Worm (Caenorhabditis elegans): ENCODE data around the gene C17H12.3.
A peak's percentile ranks its signal among the peaks of the same experiment; 100 is the strongest.

C17H12.3 gene

DNA sequence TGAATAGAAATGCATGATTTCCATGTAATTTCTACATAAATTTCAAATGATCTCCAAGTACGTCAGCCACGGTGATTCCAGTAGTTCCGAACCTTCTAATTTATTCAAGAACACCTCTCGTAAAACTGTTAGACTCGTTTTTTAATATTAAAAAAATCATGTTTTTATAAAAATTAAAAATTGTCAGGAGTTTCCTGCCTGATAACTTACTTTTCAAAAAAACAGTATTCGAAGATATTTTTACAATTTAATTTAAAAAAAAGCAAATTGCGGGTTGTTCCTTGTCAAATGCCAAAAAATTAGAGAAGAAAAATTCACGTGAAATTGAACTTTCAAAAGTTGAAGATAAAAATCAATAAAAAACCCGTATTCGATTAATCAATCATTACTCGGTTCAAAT lies at the start of gene C17H12.3, which contains the start of gene C17H12.12:
C17H12.3 (minus strand) TSS at position 101 of the 400 bp plus-strand sequence.
C17H12.12 (plus strand) TSS at position 396 of the 400 bp plus-strand sequence.
- no peak for TF ChIP-seq saeg-2 (GFP tag; IDR thresholded peaks at IDR 0.05)
- no peak for TF ChIP-seq ama-1 (optimal IDR thresholded peaks at IDR 0.05)
- TF ChIP-seq lin-39 (tag; optimal IDR thresholded peaks at IDR 0.05): no peak
- no peak for TF ChIP-seq nhr-41 (GFP tag; IDR thresholded peaks at IDR 0.05)
- TF ChIP-seq R02D3.7 (tag; optimal IDR thresholded peaks at IDR 0.05): no peak
- no peak for TF ChIP-seq gei-8 (GFP tag; optimal IDR thresholded peaks at IDR 0.05)
- no peak for TF ChIP-seq Y48G9A.11 (GFP tag; IDR thresholded peaks at IDR 0.05)
- no peak for TF ChIP-seq ceh-44 (GFP tag; IDR thresholded peaks at IDR 0.05)
- no peak for TF ChIP-seq ceh-20 (GFP tag; IDR thresholded peaks at IDR 0.05)
- no peak for TF ChIP-seq unc-39 (tag; optimal IDR thresholded peaks at IDR 0.05)
- TF ChIP-seq pha-4 (GFP tag; IDR thresholded peaks at IDR 0.05): no peak
- TF ChIP-seq pha-4 (tag; optimal IDR thresholded peaks at IDR 0.05): no peak
- no peak for TF ChIP-seq spr-3 (GFP tag; optimal IDR thresholded peaks at IDR 0.05)
- TF ChIP-seq fos-1 (tag; optimal IDR thresholded peaks at IDR 0.05): no peak
- TF ChIP-seq nhr-10 (tag; optimal IDR thresholded peaks at IDR 0.05): no peak
- no peak for TF ChIP-seq zip-11 (GFP tag; IDR thresholded peaks at IDR 0.05)

DNA sequence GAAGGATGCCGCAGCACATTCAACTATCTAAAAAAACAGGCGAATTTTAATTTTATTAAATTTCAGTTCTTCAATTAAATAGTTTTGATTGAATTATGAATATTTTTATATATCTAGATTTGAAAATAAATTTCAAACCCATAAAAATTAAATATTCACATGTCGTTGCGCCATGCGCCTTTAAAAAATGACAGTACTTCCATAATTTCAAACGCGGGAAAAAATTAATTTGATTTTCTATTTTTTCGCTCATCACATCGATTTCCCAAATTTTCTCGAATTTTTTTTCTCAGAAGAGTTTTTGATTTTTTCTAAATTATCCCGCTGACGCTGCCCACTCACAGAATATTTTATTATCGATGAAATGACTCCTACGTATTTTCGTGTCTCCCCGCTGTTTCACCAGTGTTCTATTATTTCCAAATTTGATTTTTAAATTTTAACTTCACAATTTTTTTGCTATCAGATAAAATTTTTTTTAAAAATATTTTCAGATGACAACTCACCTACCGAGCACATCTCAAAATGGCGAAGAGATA lies 47.1 kb upstream of the C17H12.3 start, which contains the start of gene lip-1:
lip-1 (plus strand) TSS at position 489 of the 539 bp plus-strand sequence.
- TF ChIP-seq ctbp-1 (GFP tag; IDR thresholded peaks at IDR 0.05) (no peak), saeg-2 (GFP tag; IDR thresholded peaks at IDR 0.05) (no peak), nhr-6 (tag; optimal IDR thresholded peaks at IDR 0.05) (no peak), dmd-6 (GFP tag; IDR thresholded peaks at IDR 0.05) (no peak), zip-2 (tag; optimal IDR thresholded peaks at IDR 0.05) (no peak), snpc-1.2 (GFP tag; IDR thresholded peaks at IDR 0.05) (peak; percentile 68; the same call in 1 of the 2 replicates), mes-2 (tag; optimal IDR thresholded peaks at IDR 0.05; ENCODE audit: poor library complexity, severe bottlenecking) (no peak), unc-130 (GFP tag; optimal IDR thresholded peaks at IDR 0.05) (peak; percentile 25), lin-38 (GFP tag; IDR thresholded peaks at IDR 0.05) (peak; percentile 21; the same call in 1 of the 2 replicates), nhr-111 (GFP tag; optimal IDR thresholded peaks at IDR 0.05) (no peak), dmd-8 (GFP tag; IDR thresholded peaks at IDR 0.05) (no peak)

DNA sequence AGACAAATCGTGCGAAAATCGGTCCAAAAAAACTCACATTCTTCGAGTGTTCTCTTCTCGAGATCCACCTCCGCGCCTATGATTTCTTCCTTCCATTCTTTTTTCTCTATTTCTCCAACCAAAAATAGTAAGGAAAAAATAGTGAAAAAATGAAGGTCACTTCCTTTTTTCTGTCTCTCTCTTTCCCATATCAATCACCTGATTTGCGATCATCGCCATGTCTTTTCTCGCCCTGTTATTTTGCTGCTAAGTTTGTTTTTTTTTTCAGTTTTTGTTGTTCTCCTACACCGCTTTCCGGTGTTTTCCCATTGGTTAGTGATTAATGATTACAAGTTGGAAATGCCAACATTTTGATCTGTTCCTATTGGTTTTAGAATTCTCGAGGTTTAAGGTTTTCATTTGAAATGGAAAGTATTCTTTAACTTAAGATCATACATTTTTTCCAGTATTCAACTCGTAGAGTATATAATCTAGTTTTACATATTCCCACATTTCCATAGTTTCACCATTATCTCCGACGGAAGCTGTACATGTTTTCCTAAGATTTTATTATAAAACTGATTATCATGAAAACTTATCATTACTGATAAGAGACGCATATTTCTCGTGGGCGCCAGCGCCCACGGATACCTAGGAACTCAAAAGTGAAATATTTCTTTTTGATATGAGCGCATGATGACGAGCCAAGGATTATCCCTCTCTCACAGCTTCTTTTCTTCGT lies 46.3 kb upstream of the C17H12.3 start:
- TF ChIP-seq mep-1 (tag; optimal IDR thresholded peaks at IDR 0.05): no peak
- no peak for TF ChIP-seq tra-1 (GFP tag; IDR thresholded peaks at IDR 0.05)
- TF ChIP-seq daf-16 (GFP tag; optimal IDR thresholded peaks at IDR 0.05): no peak
- peak; percentile 34 for TF ChIP-seq daf-16 (tag; optimal IDR thresholded peaks at IDR 0.05)
- TF ChIP-seq ama-1 (optimal IDR thresholded peaks at IDR 0.05): no peak
- no peak for TF ChIP-seq nhr-41 (GFP tag; IDR thresholded peaks at IDR 0.05)
- no peak for TF ChIP-seq F49E8.2 (tag; optimal IDR thresholded peaks at IDR 0.05; ENCODE audit: borderline replicate concordance)
- TF ChIP-seq cey-2 (tag; optimal IDR thresholded peaks at IDR 0.05; ENCODE audit: borderline replicate concordance, insufficient read depth): no peak
- TF ChIP-seq nhr-28 (tag; optimal IDR thresholded peaks at IDR 0.05): peak; percentile 36
- peak; percentile 14 for TF ChIP-seq pqm-1 (tag; optimal IDR thresholded peaks at IDR 0.05)
- peak; percentile 39 for TF ChIP-seq hlh-30 (tag; optimal IDR thresholded peaks at IDR 0.05; ENCODE audit: insufficient read depth)
- TF ChIP-seq gei-8 (GFP tag; optimal IDR thresholded peaks at IDR 0.05): no peak
- no peak for TF ChIP-seq nhr-102 (tag; optimal IDR thresholded peaks at IDR 0.05)
- no peak for TF ChIP-seq skn-1 (tag; optimal IDR thresholded peaks at IDR 0.05)
- no peak for TF ChIP-seq D1046.2 (GFP tag; IDR thresholded peaks at IDR 0.05)
